Worm (Caenorhabditis elegans): Measurements from ENCODE around the gene hlh-32.

The hlh-32 gene

ce11 chrIV:16168702-16169440, 36.6 kb downstream of the hlh-32 start:
- peak; percentile 76 for TF ChIP-seq set-16 (GFP tag; IDR thresholded peaks at IDR 0.05)
- TF ChIP-seq nhr-102 (tag; optimal IDR thresholded peaks at IDR 0.05) = peak; percentile 6
- 0 out of 2 replicates have a peak, but pooled peaks have one; percentile 19 for TF ChIP-seq nhr-42 (GFP tag; IDR thresholded peaks at IDR 0.05)
- TF ChIP-seq mdl-1 (tag; optimal IDR thresholded peaks at IDR 0.05) = no peak
- peak; percentile 6 for TF ChIP-seq mes-2 (tag; optimal IDR thresholded peaks at IDR 0.05; ENCODE audit: poor library complexity, severe bottlenecking)
- TF ChIP-seq madf-5 (GFP tag; IDR thresholded peaks at IDR 0.05) = 0 out of 4 replicates have a peak, but pooled peaks of 1 of the 2 experiments have one; percentile 64
- no peak for TF ChIP-seq egl-43 (GFP tag; IDR thresholded peaks at IDR 0.05)
- TF ChIP-seq mdt-29 (GFP tag; IDR thresholded peaks at IDR 0.05) = no peak
- peak; percentile 53; the same call in 1 of the 2 replicates for TF ChIP-seq pha-4 (GFP tag; IDR thresholded peaks at IDR 0.05)
- no peak for TF ChIP-seq pha-4 (tag; optimal IDR thresholded peaks at IDR 0.05)
- peak; percentile 61 for TF ChIP-seq nhr-111 (GFP tag; optimal IDR thresholded peaks at IDR 0.05)
- TF ChIP-seq sdz-12 (GFP tag; optimal IDR thresholded peaks at IDR 0.05) = no peak
- no peak for TF ChIP-seq tag-97 (GFP tag; IDR thresholded peaks at IDR 0.05)
- TF ChIP-seq lin-38 (GFP tag; IDR thresholded peaks at IDR 0.05) = peak; percentile 23
- TF ChIP-seq php-3 (GFP tag; IDR thresholded peaks at IDR 0.05) = no peak
- TF ChIP-seq duxl-1 (tag; optimal IDR thresholded peaks at IDR 0.05; ENCODE audit: poor library complexity) = peak; percentile 3
- peak; percentile 50 for TF ChIP-seq snpc-1.2 (GFP tag; IDR thresholded peaks at IDR 0.05)
- peak; percentile 92 for TF ChIP-seq aha-1 (tag)

ce11 chrIV:16169443-16170105, 37.3 kb downstream of the hlh-32 start:
- TF ChIP-seq unc-62 (GFP tag; optimal IDR thresholded peaks at IDR 0.05 in 1 of 2) (peak in 1 of 2 experiments; percentile 86), unc-62 (tag; optimal IDR thresholded peaks at IDR 0.05) (no peak), set-16 (GFP tag; IDR thresholded peaks at IDR 0.05) (no peak), aly-2 (tag; optimal IDR thresholded peaks at IDR 0.05) (no peak), hlh-30 (tag; optimal IDR thresholded peaks at IDR 0.05; ENCODE audit: insufficient read depth) (peak; percentile 49), daf-16 (GFP tag; optimal IDR thresholded peaks at IDR 0.05) (no peak), daf-16 (tag; optimal IDR thresholded peaks at IDR 0.05) (peak; percentile 56), hlh-11 (tag; optimal IDR thresholded peaks at IDR 0.05) (peak; percentile 72), lsy-2 (tag; optimal IDR thresholded peaks at IDR 0.05) (no peak), mxl-2 (GFP tag; conservative IDR thresholded peaks at IDR 0.05) (no peak), dmd-8 (GFP tag; IDR thresholded peaks at IDR 0.05) (0 out of 2 replicates have a peak, but pooled peaks have one; percentile 28), hmg-1.1 (GFP tag; IDR thresholded peaks at IDR 0.05) (no peak), lin-15B (tag; optimal IDR thresholded peaks at IDR 0.05) (no peak), nhr-28 (tag; optimal IDR thresholded peaks at IDR 0.05) (peak; percentile 73), dve-1 (tag; optimal IDR thresholded peaks at IDR 0.05; ENCODE audit: insufficient read depth) (peak; percentile 61), nhr-111 (GFP tag; optimal IDR thresholded peaks at IDR 0.05) (no peak), Y75B8A.6 (GFP tag; IDR thresholded peaks at IDR 0.05) (0 out of 2 replicates have a peak, but pooled peaks have one; percentile 43), tra-1 (GFP tag; IDR thresholded peaks at IDR 0.05) (no peak), snpc-1.2 (GFP tag; IDR thresholded peaks at IDR 0.05) (no peak; the same call in 1 of the 2 replicates), arid-1 (GFP tag; conservative IDR thresholded peaks at IDR 0.05) (no peak), php-3 (GFP tag; IDR thresholded peaks at IDR 0.05) (0 out of 2 replicates have a peak, but pooled peaks have one; percentile 15), nhr-10 (tag; optimal IDR thresholded peaks at IDR 0.05) (peak; percentile 62), mep-1 (tag; optimal IDR thresholded peaks at IDR 0.05) (peak; percentile 18), ama-1 (optimal IDR thresholded peaks at IDR 0.05) (peak; percentile 26), gei-8 (GFP tag; optimal IDR thresholded peaks at IDR 0.05) (peak; percentile 51), zfp-3 (GFP tag; conservative IDR thresholded peaks at IDR 0.05) (peak; percentile 57; the same call in 1 of the 2 replicates), vab-7 (GFP tag; IDR thresholded peaks at IDR 0.05) (0 out of 2 replicates have a peak, but pooled peaks have one; percentile 6), dmd-6 (GFP tag; IDR thresholded peaks at IDR 0.05) (peak; percentile 23), nhr-25 (tag; optimal IDR thresholded peaks at IDR 0.05; ENCODE audit: borderline replicate concordance, insufficient read depth) (peak; percentile 17), nhr-48 (tag; optimal IDR thresholded peaks at IDR 0.05) (peak; percentile 11), mxl-3 (GFP tag; optimal IDR thresholded peaks at IDR 0.05) (peak; percentile 42), mdl-1 (tag; optimal IDR thresholded peaks at IDR 0.05) (peak in 1 of 2 experiments; percentile 14), T26A8.4 (GFP tag; IDR thresholded peaks at IDR 0.05) (peak; percentile 37; the same call in 1 of the 2 replicates)
